Worm (Caenorhabditis elegans): ENCODE results near the gene fkh-4.

DNA sequence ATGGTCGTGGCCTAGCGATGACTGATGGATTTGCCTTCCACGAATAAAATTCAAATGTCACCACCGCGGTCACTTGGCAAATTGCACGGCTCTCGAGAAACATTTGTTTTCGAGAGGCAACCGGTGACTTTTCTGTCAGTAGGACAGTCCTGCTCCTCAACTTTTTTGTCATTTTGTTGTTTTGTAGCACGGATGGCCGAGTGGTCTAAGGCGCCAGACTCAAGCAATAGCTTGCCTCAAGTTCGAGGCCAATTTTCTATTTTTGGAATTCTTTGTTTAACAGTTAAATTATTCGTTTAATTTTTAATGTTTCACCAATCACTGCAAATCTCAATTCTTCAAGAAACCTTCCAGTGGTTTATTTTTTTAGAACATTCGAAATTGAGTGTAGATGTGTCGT lies 15.6 kb upstream of the fkh-4 start:
- TF ChIP-seq aly-2 (tag; optimal IDR thresholded peaks at IDR 0.05) (no peak), nhr-11 (tag; optimal IDR thresholded peaks at IDR 0.05) (no peak), nhr-6 (tag; optimal IDR thresholded peaks at IDR 0.05) (no peak), lsy-2 (tag; optimal IDR thresholded peaks at IDR 0.05) (no peak), ZK546.5 (tag; optimal IDR thresholded peaks at IDR 0.05) (no peak), egl-27 (tag; optimal IDR thresholded peaks at IDR 0.05) (no peak), ceh-82 (tag; optimal IDR thresholded peaks at IDR 0.05) (no peak), ztf-4 (tag; optimal IDR thresholded peaks at IDR 0.05) (no peak), fos-1 (tag; optimal IDR thresholded peaks at IDR 0.05) (no peak), unc-62 (GFP tag; optimal IDR thresholded peaks at IDR 0.05) (no peak), lin-39 (tag; optimal IDR thresholded peaks at IDR 0.05) (no peak), ama-1 (optimal IDR thresholded peaks at IDR 0.05) (no peak)

Measured in whole organism, L2 larva.